Fruit fly (Drosophila melanogaster): Measurements from ENCODE around the gene CG11000.

CG11000 gene

DNA sequence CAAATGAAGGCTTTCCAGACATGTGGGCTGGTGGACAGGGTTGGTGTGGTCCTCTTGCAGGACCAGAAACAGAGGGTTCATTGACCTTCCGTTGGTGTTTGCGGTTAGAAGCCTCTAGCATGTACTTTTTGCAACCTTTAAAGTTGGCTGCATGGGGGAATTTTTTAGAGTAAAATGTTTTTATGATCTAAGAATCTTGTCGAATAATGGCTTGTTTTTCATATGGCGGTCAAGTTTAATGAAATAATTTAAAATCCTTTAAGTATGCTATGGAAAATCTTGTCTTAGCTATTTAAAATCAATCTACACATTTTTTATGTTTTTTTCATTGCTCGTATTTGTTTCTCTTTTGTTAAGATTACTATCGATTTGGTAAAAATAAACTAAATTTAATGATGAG lies 27.6 kb downstream of the CG11000 start, which contains the start of gene glob3:
Gene glob3 (plus strand): TSS at position 301 of the 400 bp plus-strand sequence.
- TF ChIP-seq GATAd (GFP tag; optimal IDR thresholded peaks at IDR 0.05): no peak
- no peak for TF ChIP-seq Rel (GFP tag; optimal IDR thresholded peaks at IDR 0.05)
- TF ChIP-seq Rel (tag; optimal IDR thresholded peaks at IDR 0.05): no peak
- no peak for TF ChIP-seq dl (GFP tag; optimal IDR thresholded peaks at IDR 0.05; ENCODE audit: insufficient read depth in 1 of 2, partially characterized antibody in 2 of 2)

DNA sequence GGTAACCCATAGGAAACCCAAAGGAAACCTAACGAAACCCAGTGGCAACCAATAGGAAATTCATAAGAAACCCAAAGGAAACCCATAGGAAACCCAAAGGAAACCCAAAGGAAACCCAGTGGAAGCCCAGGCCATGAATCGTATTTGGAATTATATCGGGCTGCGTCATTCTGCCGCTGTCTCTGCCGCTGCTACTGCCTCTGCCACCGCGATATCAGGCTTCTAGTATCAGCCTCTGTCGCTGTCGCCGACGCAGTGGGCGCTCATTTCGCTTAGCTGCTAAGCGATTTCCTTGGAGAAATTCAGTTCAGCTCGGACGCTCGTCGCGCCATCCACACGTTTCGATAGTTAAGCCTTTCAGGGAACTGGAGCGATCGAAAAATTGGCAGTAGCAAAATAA lies 29.2 kb downstream of the CG11000 start, which contains the start of gene CG1208:
Gene CG1208 (plus strand): TSS at position 301 of the 400 bp plus-strand sequence.
- TF ChIP-seq rgr (GFP tag; optimal IDR thresholded peaks at IDR 0.05) (no peak), br (GFP tag; optimal IDR thresholded peaks at IDR 0.05) (no peak), Hr78 (GFP tag; optimal IDR thresholded peaks at IDR 0.05) (no peak), HLH106 (tag; optimal IDR thresholded peaks at IDR 0.05) (no peak), Sp1 (GFP tag; optimal IDR thresholded peaks at IDR 0.05) (no peak), dsf (GFP tag; optimal IDR thresholded peaks at IDR 0.05; ENCODE audit: borderline replicate concordance) (no peak), brk (GFP tag; optimal IDR thresholded peaks at IDR 0.05) (no peak), foxo (GFP tag; optimal IDR thresholded peaks at IDR 0.05) (no peak), Hnf4 (GFP tag; optimal IDR thresholded peaks at IDR 0.05) (no peak), Vsx2 (GFP tag; optimal IDR thresholded peaks at IDR 0.05; ENCODE audit: partially characterized antibody) (no peak), sv (GFP tag; optimal IDR thresholded peaks at IDR 0.05) (no peak), dmrt93B (GFP tag; optimal IDR thresholded peaks at IDR 0.05) (no peak), Dif (GFP tag; optimal IDR thresholded peaks at IDR 0.05; ENCODE audit: partially characterized antibody) (no peak), jim (GFP tag; optimal IDR thresholded peaks at IDR 0.05) (no peak), OdsH (GFP tag; optimal IDR thresholded peaks at IDR 0.05) (no peak), Mio (GFP tag; optimal IDR thresholded peaks at IDR 0.05) (no peak), Hr83 (GFP tag; optimal IDR thresholded peaks at IDR 0.05; ENCODE audit: poor library complexity, severe bottlenecking) (no peak), Jra (GFP tag; optimal IDR thresholded peaks at IDR 0.05) (no peak), CrebA (GFP tag; optimal IDR thresholded peaks at IDR 0.05; ENCODE audit: borderline replicate concordance) (no peak), sage (GFP tag; optimal IDR thresholded peaks at IDR 0.05) (no peak)

dm6 chr3R:5832345-5832981 lies 30.3 kb downstream of the CG11000 start:
- TF ChIP-seq Vsx2 (GFP tag; optimal IDR thresholded peaks at IDR 0.05; ENCODE audit: partially characterized antibody) (no peak), tai (GFP tag; optimal IDR thresholded peaks at IDR 0.05) (no peak)

DNA sequence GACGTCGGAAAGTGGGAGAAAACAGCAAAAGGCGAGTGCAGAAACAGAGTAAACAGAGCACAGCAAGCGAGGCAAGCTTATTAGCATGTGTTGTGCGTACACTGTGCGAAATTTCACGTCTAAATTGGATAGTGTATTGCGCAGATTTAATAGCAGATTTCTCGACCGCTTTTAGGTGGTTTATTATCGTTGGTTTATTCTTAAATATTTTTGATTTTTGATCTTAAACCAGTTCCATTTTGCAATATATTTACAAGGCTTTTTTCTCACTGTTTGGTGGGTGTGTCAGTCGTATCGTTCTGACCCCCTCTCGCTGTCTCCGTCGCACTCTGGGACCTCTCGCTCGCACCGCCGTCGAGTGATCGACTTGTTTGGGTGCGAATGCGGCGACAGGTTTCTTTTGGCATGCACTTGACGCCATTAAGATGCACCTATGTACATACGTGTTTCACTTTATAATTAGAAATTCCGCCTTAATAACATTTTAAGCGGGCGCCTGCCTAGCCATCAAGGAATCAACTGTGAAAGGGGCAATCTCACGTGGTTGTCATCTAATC lies 31.9 kb downstream of the CG11000 start:
- TF ChIP-seq Abd-B (GFP tag; optimal IDR thresholded peaks at IDR 0.05) (no peak), sv (GFP tag; optimal IDR thresholded peaks at IDR 0.05) (no peak), psq (GFP tag; optimal IDR thresholded peaks at IDR 0.05) (peak; percentile 78), pan (optimal IDR thresholded peaks at IDR 0.05) (no peak), rgr (GFP tag; optimal IDR thresholded peaks at IDR 0.05) (peak; percentile 73), Myc (optimal IDR thresholded peaks at IDR 0.05) (no peak), Dif (GFP tag; optimal IDR thresholded peaks at IDR 0.05; ENCODE audit: partially characterized antibody) (no peak), ey (GFP tag; optimal IDR thresholded peaks at IDR 0.05) (peak; percentile 87), br (GFP tag; optimal IDR thresholded peaks at IDR 0.05) (peak; percentile 77), fru (GFP tag; optimal IDR thresholded peaks at IDR 0.05) (peak; percentile 80), Hr83 (GFP tag; optimal IDR thresholded peaks at IDR 0.05; ENCODE audit: poor library complexity, severe bottlenecking) (no peak), Dfd (GFP tag; optimal IDR thresholded peaks at IDR 0.05) (no peak), dsf (GFP tag; optimal IDR thresholded peaks at IDR 0.05; ENCODE audit: borderline replicate concordance) (no peak), Rel (GFP tag; optimal IDR thresholded peaks at IDR 0.05) (peak; percentile 17), Rel (tag; optimal IDR thresholded peaks at IDR 0.05) (no peak), tai (GFP tag; optimal IDR thresholded peaks at IDR 0.05) (peak; percentile 68), jim (GFP tag; optimal IDR thresholded peaks at IDR 0.05) (no peak), woc (GFP tag; optimal IDR thresholded peaks at IDR 0.05) (peak; percentile 51), Jra (GFP tag; optimal IDR thresholded peaks at IDR 0.05) (peak; percentile 35), CrebA (GFP tag; optimal IDR thresholded peaks at IDR 0.05; ENCODE audit: borderline replicate concordance) (no peak), sage (GFP tag; optimal IDR thresholded peaks at IDR 0.05) (peak; percentile 39), N (GFP tag; optimal IDR thresholded peaks at IDR 0.05) (no peak), CG9705 (GFP tag; optimal IDR thresholded peaks at IDR 0.05) (no peak), brk (GFP tag; optimal IDR thresholded peaks at IDR 0.05) (no peak), Mio (GFP tag; optimal IDR thresholded peaks at IDR 0.05) (no peak), Sp1 (GFP tag; optimal IDR thresholded peaks at IDR 0.05) (peak; percentile 59), dmrt93B (GFP tag; optimal IDR thresholded peaks at IDR 0.05) (peak; percentile 62), lola (GFP tag; optimal IDR thresholded peaks at IDR 0.05) (no peak), Hnf4 (GFP tag; optimal IDR thresholded peaks at IDR 0.05) (peak; percentile 74), usp (GFP tag; optimal IDR thresholded peaks at IDR 0.05) (no peak), Vsx2 (GFP tag; optimal IDR thresholded peaks at IDR 0.05; ENCODE audit: partially characterized antibody) (no peak), h (GFP tag; optimal IDR thresholded peaks at IDR 0.05) (peak; percentile 84), foxo (GFP tag; optimal IDR thresholded peaks at IDR 0.05) (peak in 1 of 2 experiments; percentile 82), CG32264 (GFP tag; optimal IDR thresholded peaks at IDR 0.05) (peak; percentile 58), dl (GFP tag; optimal IDR thresholded peaks at IDR 0.05; ENCODE audit: insufficient read depth in 1 of 2, partially characterized antibody in 2 of 2) (no peak), HLH106 (tag; optimal IDR thresholded peaks at IDR 0.05) (peak; percentile 69), GATAd (GFP tag; optimal IDR thresholded peaks at IDR 0.05) (peak; percentile 22), OdsH (GFP tag; optimal IDR thresholded peaks at IDR 0.05) (peak; percentile 72)
